Fruit fly (Drosophila melanogaster) S2 (cell line): ENCODE results near the gene Eip93F.

ENCODE experiments used
- CG8478 ChIP-seq: fragments of >200 bp; optimal IDR thresholded peaks from 2 replicates; lab custom pipeline; 2018
- CTCF ChIP-seq, 2 experiments: fragments of >200 bp; optimal IDR thresholded peaks; 2 replicates each; lab custom pipeline; 2018

- TF ChIP-seq CTCF (optimal IDR thresholded peaks at IDR 0.05; lab: Kevin White, UChicago) (peak in 1 of 2 experiments; percentile 52), CG8478 (no peak)
Measured at dm6 chr3R:22041625-22042282, 92.8 kb downstream of the Eip93F start, which contains the start of gene how.
